Worm (Caenorhabditis elegans): ENCODE results near the gene T25D3.3.

Gene T25D3.3

ce11 chrII:152283-152682 is at the start of gene T25D3.3:
TSS of gene T25D3.3 (plus strand) at chrII:152583.
- no peak for TF ChIP-seq dpl-1 (GFP tag; optimal IDR thresholded peaks at IDR 0.05)
- no peak for TF ChIP-seq F16B12.6 (tag; optimal IDR thresholded peaks at IDR 0.05)
- no peak for TF ChIP-seq nhr-20 (tag; optimal IDR thresholded peaks at IDR 0.05)
- no peak for TF ChIP-seq efl-3 (GFP tag; optimal IDR thresholded peaks at IDR 0.05)
- TF ChIP-seq C04F5.9 (tag; optimal IDR thresholded peaks at IDR 0.05): no peak
- TF ChIP-seq alr-1 (tag; optimal IDR thresholded peaks at IDR 0.05; ENCODE audit: borderline replicate concordance): no peak
- no peak for TF ChIP-seq snu-23 (GFP tag; optimal IDR thresholded peaks at IDR 0.05)
- no peak for TF ChIP-seq ztf-4 (tag; optimal IDR thresholded peaks at IDR 0.05)
- TF ChIP-seq fkh-8 (tag; optimal IDR thresholded peaks at IDR 0.05): no peak
- no peak for TF ChIP-seq swsn-7 (tag; optimal IDR thresholded peaks at IDR 0.05)
- TF ChIP-seq ceh-90 (tag; optimal IDR thresholded peaks at IDR 0.05): no peak
- TF ChIP-seq sptf-1 (tag; optimal IDR thresholded peaks at IDR 0.05): no peak
- TF ChIP-seq unc-86 (tag; optimal IDR thresholded peaks at IDR 0.05): no peak
- no peak for TF ChIP-seq mab-9 (GFP tag; IDR thresholded peaks at IDR 0.05)
- TF ChIP-seq ama-1 (optimal IDR thresholded peaks at IDR 0.05): no peak
- no peak for TF ChIP-seq snpc-4 (tag; optimal IDR thresholded peaks at IDR 0.05)
- no peak for TF ChIP-seq unc-98 (GFP tag; IDR thresholded peaks at IDR 0.05)
- no peak for TF ChIP-seq fos-1 (tag; optimal IDR thresholded peaks at IDR 0.05)
- TF ChIP-seq nhr-11 (tag; optimal IDR thresholded peaks at IDR 0.05): no peak
- no peak for TF ChIP-seq ceh-63 (GFP tag; optimal IDR thresholded peaks at IDR 0.05)

ce11 chrII:104234-104633 is 48.1 kb upstream of the T25D3.3 start, which contains the start of gene col-68:
TSS of gene col-68 (plus strand) at chrII:104534.
- TF ChIP-seq ztf-4 (tag; optimal IDR thresholded peaks at IDR 0.05) (no peak), vab-15 (tag; optimal IDR thresholded peaks at IDR 0.05) (no peak), lsy-2 (tag; optimal IDR thresholded peaks at IDR 0.05) (no peak), unc-86 (tag; optimal IDR thresholded peaks at IDR 0.05) (no peak), fkh-4 (tag; optimal IDR thresholded peaks at IDR 0.05; ENCODE audit: borderline replicate concordance) (no peak), xbp-1 (tag; optimal IDR thresholded peaks at IDR 0.05) (no peak), aha-1 (tag; optimal IDR thresholded peaks at IDR 0.05) (no peak), ztf-11 (tag; optimal IDR thresholded peaks at IDR 0.05) (no peak), tbx-2 (tag; optimal IDR thresholded peaks at IDR 0.05) (no peak), hpl-2 (GFP tag; optimal IDR thresholded peaks at IDR 0.05) (no peak), ceh-82 (tag; optimal IDR thresholded peaks at IDR 0.05) (no peak), ceh-90 (tag; optimal IDR thresholded peaks at IDR 0.05) (no peak), ceh-63 (GFP tag; optimal IDR thresholded peaks at IDR 0.05) (no peak), nhr-28 (tag; optimal IDR thresholded peaks at IDR 0.05) (no peak), blmp-1 (tag; optimal IDR thresholded peaks at IDR 0.05) (no peak)

ce11 chrII:105327-105882 is 47.0 kb upstream of the T25D3.3 start:
- TF ChIP-seq lin-13 (GFP tag; optimal IDR thresholded peaks at IDR 0.05) (no peak), sox-4 (tag; optimal IDR thresholded peaks at IDR 0.05) (no peak), efl-1 (optimal IDR thresholded peaks at IDR 0.05) (no peak), efl-1 (GFP tag; optimal IDR thresholded peaks at IDR 0.05 in 1 of 2) (peak in 1 of 2 experiments; percentile 34), isw-1 (GFP tag; IDR thresholded peaks at IDR 0.05) (no peak), nhr-71 (tag; optimal IDR thresholded peaks at IDR 0.05) (no peak)

- no peak for TF ChIP-seq hpl-2 (GFP tag; optimal IDR thresholded peaks at IDR 0.05)
- TF ChIP-seq tbx-2 (tag; optimal IDR thresholded peaks at IDR 0.05): no peak
- TF ChIP-seq C16A3.4 (tag; optimal IDR thresholded peaks at IDR 0.05): no peak
- TF ChIP-seq elt-2 (tag; optimal IDR thresholded peaks at IDR 0.05): no peak
- TF ChIP-seq fkh-4 (tag; optimal IDR thresholded peaks at IDR 0.05; ENCODE audit: borderline replicate concordance): no peak
- TF ChIP-seq nhr-71 (tag; optimal IDR thresholded peaks at IDR 0.05): no peak
These were observed 46.5 kb upstream of the T25D3.3 start, which contains the start of gene txt-1 for ce11 chrII:105889-106288. TSS of gene txt-1 (plus strand) at chrII:106189.

Data from whole organism, L1 larva.